Worm (Caenorhabditis elegans) whole organism, late embryonic: ENCODE data around the gene dmd-8.

Experiments
- C38D4.7 ChIP-seq: fragments of 200-800 bp; sonication (Bioruptor generic); optimal IDR thresholded peaks from 2 replicates; lab custom pipeline; 2018; ENCODE audit warnings: mild to moderate bottlenecking, missing genetic modification characterization, moderate library complexity, missing compliant biosample characterization
- F13H6.1 ChIP-seq: sonication (generic microtip); optimal IDR thresholded peaks from 2 replicates; lab custom pipeline; 2016; ENCODE audit warnings: missing genetic modification characterization, missing compliant biosample characterization
- K02D7.2 ChIP-seq: sonication (generic microtip); optimal IDR thresholded peaks from 2 replicates; lab custom pipeline; 2017; ENCODE audit warnings: mild to moderate bottlenecking, missing genetic modification characterization, missing compliant biosample characterization
- Y22D7AL.16 ChIP-seq: sonication (generic microtip); optimal IDR thresholded peaks from 2 replicates; lab custom pipeline; 2016; ENCODE audit warnings: missing genetic modification characterization, missing compliant biosample characterization
- ceh-14 ChIP-seq: sonication (generic microtip); optimal IDR thresholded peaks from 2 replicates; lab custom pipeline; 2016; ENCODE audit warnings: missing genotype, missing genetic modification characterization, missing compliant biosample characterization
- ceh-2 ChIP-seq: sonication (generic microtip); optimal IDR thresholded peaks from 2 replicates; lab custom pipeline; 2016; ENCODE audit warnings: missing genotype, missing genetic modification characterization, missing compliant biosample characterization
- ceh-22 ChIP-seq: sonication (generic microtip); optimal IDR thresholded peaks from 2 replicates; lab custom pipeline; 2017; ENCODE audit warnings: missing biosample characterization, missing genetic modification characterization
- ceh-31 ChIP-seq: sonication (generic microtip); optimal IDR thresholded peaks from 2 replicates; lab custom pipeline; 2016; ENCODE audit warnings: missing genetic modification characterization, missing compliant biosample characterization
- ceh-45 ChIP-seq: fragments of 200-800 bp; sonication (Bioruptor generic); IDR thresholded peaks from 2 replicates; pipeline ENCODE4 v1.3.6; 2022; ENCODE audit warnings: missing genetic modification reagents, missing genetic modification characterization, missing compliant biosample characterization
- ceh-48 ChIP-seq: sonication (generic microtip); optimal IDR thresholded peaks from 2 replicates; lab custom pipeline; 2016; ENCODE audit warnings: missing genetic modification characterization, inconsistent platforms, missing compliant biosample characterization
- ceh-6 ChIP-seq: fragments of 200-800 bp; sonication (Bioruptor generic); optimal IDR thresholded peaks from 2 replicates; lab custom pipeline; 2018; ENCODE audit warnings: mild to moderate bottlenecking, missing genetic modification characterization, missing compliant biosample characterization
- che-1 ChIP-seq: sonication (generic microtip); optimal IDR thresholded peaks from 2 replicates; lab custom pipeline; 2016; ENCODE audit warnings: mild to moderate bottlenecking, missing genetic modification characterization, missing compliant biosample characterization
- elt-2 ChIP-seq: sonication (generic microtip); optimal IDR thresholded peaks from 2 replicates; lab custom pipeline; 2016; ENCODE audit warnings: missing genetic modification reagents, missing genetic modification characterization, missing compliant biosample characterization
- elt-4 ChIP-seq: sonication (generic microtip); optimal IDR thresholded peaks from 2 replicates; lab custom pipeline; 2016; ENCODE audit warnings: missing genetic modification characterization, missing compliant biosample characterization
- eyg-1 ChIP-seq: sonication (generic microtip); optimal IDR thresholded peaks from 2 replicates; lab custom pipeline; 2016; ENCODE audit warnings: missing genotype, missing genetic modification characterization, missing compliant biosample characterization
- fkh-6 ChIP-seq: sonication (generic microtip); optimal IDR thresholded peaks from 2 replicates; lab custom pipeline; 2016; ENCODE audit warnings: missing genetic modification characterization, missing compliant biosample characterization
- gmeb-2 ChIP-seq: sonication (generic microtip); optimal IDR thresholded peaks from 2 replicates; lab custom pipeline; 2016; ENCODE audit warnings: missing genetic modification characterization, inconsistent platforms, missing compliant biosample characterization
- hlh-13 ChIP-seq: fragments of 200-800 bp; sonication (Bioruptor generic); optimal IDR thresholded peaks from 2 replicates; lab custom pipeline; 2018; ENCODE audit warnings: mild to moderate bottlenecking, missing genetic modification characterization, missing compliant biosample characterization
- hlh-30 ChIP-seq: sonication (generic microtip); optimal IDR thresholded peaks from 2 replicates; lab custom pipeline; 2017; ENCODE audit warnings: antibody characterized with exemption, missing genetic modification characterization, missing compliant biosample characterization; ENCODE audit not compliant: insufficient read depth
- hlh-8 ChIP-seq: sonication (generic microtip); optimal IDR thresholded peaks from 2 replicates; lab custom pipeline; 2016; ENCODE audit warnings: missing genotype, missing genetic modification characterization, missing compliant biosample characterization
- madf-2 ChIP-seq: sonication (generic microtip); optimal IDR thresholded peaks from 2 replicates; lab custom pipeline; 2017; ENCODE audit warnings: missing genetic modification characterization, missing compliant biosample characterization
- nfya-1 ChIP-seq: sonication (generic microtip); optimal IDR thresholded peaks from 2 replicates; lab custom pipeline; 2017; ENCODE audit warnings: missing genetic modification characterization, mild to moderate bottlenecking, missing compliant biosample characterization, antibody characterized with exemption, moderate library complexity
- pat-9 ChIP-seq: fragments of 200-800 bp; sonication (Bioruptor generic); optimal IDR thresholded peaks from 2 replicates; lab custom pipeline; 2018; ENCODE audit warnings: mild to moderate bottlenecking, missing genetic modification characterization, moderate library complexity, missing compliant biosample characterization
- pros-1 ChIP-seq: fragments of 150-350 bp; optimal IDR thresholded peaks from 2 replicates; lab custom pipeline; 2014; ENCODE audit warnings: missing biosample characterization, missing genetic modification reagents, missing genetic modification characterization
- ref-2 ChIP-seq: sonication (generic microtip); optimal IDR thresholded peaks from 2 replicates; lab custom pipeline; 2016; ENCODE audit warnings: missing genetic modification characterization, missing compliant biosample characterization
- sdc-2 ChIP-seq: sonication (generic microtip); optimal IDR thresholded peaks from 2 replicates; lab custom pipeline; 2016; ENCODE audit warnings: missing genotype, missing genetic modification characterization, missing compliant biosample characterization
- sox-2 ChIP-seq: fragments of 200-800 bp; sonication (Bioruptor generic); IDR thresholded peaks from 2 replicates; pipeline ENCODE4 v1.3.6; 2022; ENCODE audit warnings: missing genetic modification reagents, missing genetic modification characterization, missing compliant biosample characterization
- syd-9 ChIP-seq: sonication (generic microtip); optimal IDR thresholded peaks from 2 replicates; lab custom pipeline; 2016; ENCODE audit warnings: mild to moderate bottlenecking, missing genetic modification characterization, moderate library complexity, missing compliant biosample characterization
- tbx-2 ChIP-seq: sonication (generic microtip); optimal IDR thresholded peaks from 2 replicates; lab custom pipeline; 2016; ENCODE audit warnings: missing genetic modification characterization, missing compliant biosample characterization
- tbx-7 ChIP-seq: sonication (generic microtip); optimal IDR thresholded peaks from 2 replicates; lab custom pipeline; 2016; ENCODE audit warnings: missing genotype, missing genetic modification characterization, missing compliant biosample characterization
- unc-55 ChIP-seq: sonication (generic microtip); optimal IDR thresholded peaks from 2 replicates; lab custom pipeline; 2017; ENCODE audit warnings: missing biosample characterization, missing genetic modification reagents, missing genetic modification characterization
- unc-86 ChIP-seq: sonication (generic microtip); optimal IDR thresholded peaks from 2 replicates; lab custom pipeline; 2016; ENCODE audit warnings: missing genetic modification characterization, missing compliant biosample characterization

The dmd-8 gene

ce11 chrV:360068-360467, 23.8 kb upstream of the dmd-8 start:
- no peak for TF ChIP-seq unc-86 (tag; lab: Kevin White, UChicago)
- no peak for TF ChIP-seq tbx-2 (tag; lab: Kevin White, UChicago)

ce11 chrV:359466-359865, 23.2 kb upstream of the dmd-8 start, which contains the start of gene T22H9.1:
T22H9.1 (plus strand) TSS chrV:359766.
- TF ChIP-seq pros-1 (no peak), madf-2 (tag; lab: Kevin White, UChicago) (no peak), F13H6.1 (tag; lab: Kevin White, UChicago) (no peak), Y22D7AL.16 (tag; lab: Kevin White, UChicago) (no peak), syd-9 (tag; lab: Kevin White, UChicago) (no peak), unc-86 (tag; lab: Kevin White, UChicago) (no peak), ceh-2 (tag; lab: Kevin White, UChicago) (no peak), che-1 (no peak), eyg-1 (tag; lab: Kevin White, UChicago) (no peak), unc-55 (GFP tag; lab: Kevin White, UChicago) (no peak), tbx-7 (tag; lab: Kevin White, UChicago) (no peak), pat-9 (tag; lab: Kevin White, UChicago) (no peak), K02D7.2 (no peak)

ce11 chrV:358473-358872, 22.2 kb upstream of the dmd-8 start:
- TF ChIP-seq syd-9 (tag; lab: Kevin White, UChicago) (no peak), elt-4 (tag; lab: Kevin White, UChicago) (no peak), ceh-22 (tag; lab: Kevin White, UChicago) (no peak), ceh-31 (tag; lab: Kevin White, UChicago) (no peak), ceh-45 (no peak), fkh-6 (tag; lab: Kevin White, UChicago) (no peak), ceh-48 (tag; lab: Kevin White, UChicago) (no peak), hlh-13 (GFP tag; lab: Kevin White, UChicago) (no peak), F13H6.1 (tag; lab: Kevin White, UChicago) (no peak), hlh-8 (tag; lab: Kevin White, UChicago) (no peak)

DNA sequence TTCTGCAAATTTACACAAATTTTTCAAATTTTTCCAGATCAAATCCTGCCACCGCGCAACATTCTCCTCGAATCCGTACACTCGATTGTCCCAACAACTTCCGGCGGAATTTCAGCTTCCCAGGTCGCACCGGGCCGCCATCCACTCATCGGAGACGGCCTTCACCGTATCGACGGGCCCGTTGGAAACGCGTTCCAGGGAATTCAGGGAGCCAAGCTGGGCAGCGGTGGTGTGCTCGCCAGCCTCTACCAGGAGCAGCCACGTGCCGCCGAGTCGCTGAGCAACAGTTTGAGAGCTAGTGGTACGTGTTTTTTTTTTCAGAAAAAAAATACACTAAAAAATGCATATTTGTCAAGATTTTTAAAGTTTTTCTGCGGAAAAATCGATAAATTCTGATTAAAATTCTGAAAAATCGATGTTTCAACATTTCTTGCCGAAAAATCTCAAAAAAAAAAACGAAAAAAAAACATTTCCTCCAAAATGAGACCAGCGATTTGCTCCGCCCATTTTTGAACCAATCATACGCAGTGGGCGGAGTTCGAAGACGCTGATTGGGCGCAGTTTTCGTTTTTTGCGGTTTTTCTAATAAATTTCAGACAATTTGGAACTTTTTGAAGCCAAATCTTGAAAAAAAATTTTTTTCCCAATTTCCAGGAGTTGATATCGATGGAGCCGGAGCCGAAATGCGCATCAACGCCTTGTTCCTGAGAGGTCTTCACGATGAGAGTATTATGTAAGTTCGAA, 20.9 kb upstream of the dmd-8 start:
- peak; percentile 65 for TF ChIP-seq nfya-1 (tag; lab: Kevin White, UChicago)
- no peak for TF ChIP-seq ceh-31 (tag; lab: Kevin White, UChicago)

DNA sequence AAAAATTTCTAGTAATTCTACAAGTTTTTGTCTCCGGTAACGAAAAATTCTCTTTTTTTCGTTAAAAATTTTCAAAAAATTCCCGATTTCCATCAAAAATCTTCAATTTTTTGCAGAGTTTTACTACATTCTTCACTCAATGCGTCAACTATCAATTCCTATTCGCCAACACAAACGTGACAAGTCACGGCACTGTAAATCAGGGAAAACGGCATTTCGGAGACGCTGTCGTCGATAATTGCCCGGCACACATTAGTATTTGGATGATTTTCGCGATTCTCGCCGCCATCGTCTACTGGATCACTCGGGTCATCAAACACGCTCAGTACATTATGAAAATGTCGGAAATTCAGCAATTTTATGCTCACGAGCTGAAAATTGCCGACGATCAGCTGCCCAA, 15.5 kb upstream of the dmd-8 start:
- no peak for TF ChIP-seq elt-4 (tag; lab: Kevin White, UChicago)
- TF ChIP-seq ceh-14 (tag; lab: Kevin White, UChicago) = no peak
- TF ChIP-seq ref-2 = no peak
- TF ChIP-seq sdc-2 (tag; lab: Kevin White, UChicago) = no peak
- no peak for TF ChIP-seq elt-2
- no peak for TF ChIP-seq gmeb-2 (tag; lab: Kevin White, UChicago)
- TF ChIP-seq C38D4.7 (GFP tag; lab: Kevin White, UChicago) = no peak
- TF ChIP-seq hlh-30 (tag; lab: Kevin White, UChicago) = no peak
- no peak for TF ChIP-seq ceh-6
- no peak for TF ChIP-seq sox-2 (GFP tag; lab: Robert Waterston, UW)
- no peak for TF ChIP-seq hlh-13 (GFP tag; lab: Kevin White, UChicago)
